Fruit fly (Drosophila melanogaster) whole organism, embryonic: Measurements from ENCODE around the gene Dpm3.

Source experiments
- Atf3 ChIP-seq: fragments of 200-800 bp; sonication (Bioruptor generic); optimal IDR thresholded peaks from 3 replicates; lab custom pipeline; 2016; ENCODE audit warnings: missing biosample characterization, missing genetic modification characterization
- CG10654 ChIP-seq: fragments of 200-800 bp; sonication (Bioruptor generic); optimal IDR thresholded peaks from 2 replicates; lab custom pipeline; 2016; ENCODE audit warnings: missing biosample characterization, missing genetic modification characterization
- CG12071 ChIP-seq: fragments of 200-800 bp; sonication (Bioruptor generic); optimal IDR thresholded peaks from 3 replicates; lab custom pipeline; 2018; ENCODE audit warnings: missing biosample characterization, mild to moderate bottlenecking, missing genetic modification characterization
- CG14441 ChIP-seq: fragments of 200-800 bp; sonication (Bioruptor generic); IDR thresholded peaks from 2 replicates; pipeline ENCODE4 v1.3.6; 2022; ENCODE audit warnings: missing biosample characterization, missing genetic modification characterization
- CG3407 ChIP-seq: fragments of 200-800 bp; sonication (Bioruptor generic); optimal IDR thresholded peaks from 2 replicates; lab custom pipeline; 2018; ENCODE audit warnings: missing biosample characterization, mild to moderate bottlenecking, missing genetic modification characterization
- CG3995 ChIP-seq: fragments of 200-800 bp; sonication (Bioruptor generic); optimal IDR thresholded peaks from 3 replicates; lab custom pipeline; 2016; ENCODE audit warnings: missing biosample characterization, missing genetic modification characterization
- CG4617 ChIP-seq: fragments of 200-800 bp; sonication (Bioruptor generic); optimal IDR thresholded peaks from 3 replicates; lab custom pipeline; 2016; ENCODE audit warnings: missing biosample characterization, missing genetic modification characterization, borderline replicate concordance
- CG6654 ChIP-seq: fragments of 200-800 bp; sonication (Bioruptor generic); optimal IDR thresholded peaks from 2 replicates; lab custom pipeline; 2017; ENCODE audit warnings: missing biosample characterization, mild to moderate bottlenecking, missing genetic modification characterization
- CG8290 ChIP-seq, 3 experiments: fragments of 200-800 bp; sonication (Bioruptor generic); optimal IDR thresholded peaks; 2 replicates each; lab custom pipeline; 2016 to 2019; ENCODE audit warnings: missing biosample characterization in 3 of 3, missing genetic modification characterization in 3 of 3, mild to moderate bottlenecking in 2 of 3, moderate library complexity in 1 of 3
- Camta ChIP-seq: fragments of 200-800 bp; sonication (Bioruptor generic); optimal IDR thresholded peaks from 2 replicates; lab custom pipeline; 2016; ENCODE audit warnings: missing biosample characterization, missing genetic modification characterization
- Dip2 ChIP-seq: fragments of 200-800 bp; sonication (Bioruptor generic); IDR thresholded peaks from 2 replicates; pipeline ENCODE4 v1.3.6; 2022; ENCODE audit warnings: missing biosample characterization, missing genetic modification characterization
- Dref ChIP-seq: fragments of 200-800 bp; sonication (Bioruptor generic); IDR thresholded peaks from 2 replicates; pipeline ENCODE4 v1.3.6; 2022; ENCODE audit warnings: missing biosample characterization, missing genetic modification characterization
- Ets65A ChIP-seq: fragments of 200-800 bp; sonication (Bioruptor generic); peaks from one replicate; lab custom pipeline; 2016; ENCODE audit warnings: missing biosample characterization, missing genetic modification characterization
- HmgD ChIP-seq: fragments of 200-800 bp; sonication (Bioruptor generic); optimal IDR thresholded peaks from 3 replicates; lab custom pipeline; 2016; ENCODE audit warnings: missing biosample characterization, missing genetic modification characterization
- Hr3 ChIP-seq: fragments of 200-800 bp; sonication (Bioruptor generic); optimal IDR thresholded peaks from 3 replicates; lab custom pipeline; 2016; ENCODE audit warnings: missing biosample characterization, missing genetic modification characterization
- Meics ChIP-seq: fragments of 200-800 bp; sonication (Bioruptor generic); optimal IDR thresholded peaks from 2 replicates; lab custom pipeline; 2017; ENCODE audit warnings: missing biosample characterization, mild to moderate bottlenecking, missing genetic modification characterization
- Myb ChIP-seq: fragments of 200-800 bp; sonication (Bioruptor generic); optimal IDR thresholded peaks from 2 replicates; lab custom pipeline; 2016; ENCODE audit warnings: missing biosample characterization, missing genetic modification characterization
- Nf-YC ChIP-seq: fragments of 200-800 bp; optimal IDR thresholded peaks from 3 replicates; lab custom pipeline; 2019; ENCODE audit warnings: missing biosample characterization, mild to moderate bottlenecking, missing genetic modification characterization, moderate library complexity
- PHDP ChIP-seq: fragments of 200-800 bp; sonication (Bioruptor generic); optimal IDR thresholded peaks from 3 replicates; lab custom pipeline; 2018; ENCODE audit warnings: missing biosample characterization, mild to moderate bottlenecking, missing genetic modification characterization, moderate library complexity
- Poxn ChIP-seq: fragments of 200-800 bp; sonication (Bioruptor generic); IDR thresholded peaks from 2 replicates; pipeline ENCODE4 v1.3.6; 2022; ENCODE audit warnings: missing biosample characterization, missing genetic modification characterization
- Ptx1 ChIP-seq: fragments of 200-800 bp; sonication (Bioruptor generic); IDR thresholded peaks from 2 replicates; pipeline ENCODE4 v1.3.6; 2022; ENCODE audit warnings: missing biosample characterization, missing genetic modification characterization
- Rx ChIP-seq: fragments of 200-800 bp; sonication (Bioruptor generic); IDR thresholded peaks from 2 replicates; pipeline ENCODE4 v1.3.6; 2022; ENCODE audit warnings: missing biosample characterization, missing genetic modification characterization
- Ssrp ChIP-seq: fragments of 200-800 bp; sonication (Bioruptor generic); optimal IDR thresholded peaks from 2 replicates; lab custom pipeline; 2018; ENCODE audit warnings: missing biosample characterization, mild to moderate bottlenecking, missing genetic modification characterization, moderate library complexity
- Xrp1 ChIP-seq: fragments of 200-800 bp; sonication (Bioruptor generic); IDR thresholded peaks from 2 replicates; pipeline ENCODE4 v1.3.6; 2022; ENCODE audit warnings: missing biosample characterization, missing genetic modification characterization
- btn ChIP-seq: fragments of 200-800 bp; sonication (Bioruptor generic); optimal IDR thresholded peaks from 2 replicates; lab custom pipeline; 2016; ENCODE audit warnings: missing biosample characterization, missing genetic modification characterization
- cad ChIP-seq: fragments of >200 bp; optimal IDR thresholded peaks from 2 replicates; lab custom pipeline; 2017; ENCODE audit warnings: missing biosample characterization, missing genetic modification characterization
- dati ChIP-seq: fragments of 200-800 bp; sonication (Bioruptor generic); IDR thresholded peaks from 2 replicates; pipeline ENCODE4 v1.3.6; 2022; ENCODE audit warnings: missing biosample characterization, missing genetic modification characterization
- eyg ChIP-seq: fragments of 200-800 bp; sonication (Bioruptor generic); optimal IDR thresholded peaks from 3 replicates; lab custom pipeline; 2016; ENCODE audit warnings: missing biosample characterization, missing genetic modification characterization
- fru ChIP-seq: fragments of >200 bp; optimal IDR thresholded peaks from 2 replicates; lab custom pipeline; 2017
- kay ChIP-seq: fragments of 200-800 bp; sonication (Bioruptor generic); optimal IDR thresholded peaks from 2 replicates; lab custom pipeline; 2016; ENCODE audit warnings: missing biosample characterization, missing genetic modification characterization
- luna ChIP-seq: fragments of 200-800 bp; sonication (Bioruptor generic); optimal IDR thresholded peaks from 2 replicates; lab custom pipeline; 2016; ENCODE audit warnings: missing biosample characterization, missing genetic modification characterization
- pan ChIP-seq, 4 experiments: fragments of >200 bp in 3 of 4; fragments of 200-800 bp in 1 of 4; sonication (Bioruptor generic) in 1 of 4; optimal IDR thresholded peaks in 3 of 4; IDR thresholded peaks in 1 of 4; 2 replicates each; pipeline versions ENCODE4 v1.3.6 to Lab custom; 2017 to 2022; ENCODE audit warnings: missing biosample characterization in 2 of 4, missing genetic modification characterization in 2 of 4, mixed read lengths in 1 of 4
- peb ChIP-seq: fragments of 200-800 bp; sonication (Bioruptor generic); IDR thresholded peaks from 2 replicates; pipeline ENCODE4 v1.3.6; 2022; ENCODE audit warnings: missing biosample characterization, missing genetic modification characterization
- pnt ChIP-seq: fragments of 200-800 bp; sonication (Bioruptor generic); optimal IDR thresholded peaks from 3 replicates; lab custom pipeline; 2016; ENCODE audit warnings: missing biosample characterization, missing genetic modification characterization
- sisA ChIP-seq: fragments of 200-800 bp; sonication (Bioruptor generic); IDR thresholded peaks from 2 replicates; pipeline ENCODE4 v1.3.6; 2022; ENCODE audit warnings: missing biosample characterization, missing genetic modification characterization
- tll ChIP-seq, 2 experiments: fragments of 200-800 bp in 1 of 2; fragments of >200 bp in 1 of 2; sonication (Bioruptor generic) in 1 of 2; optimal IDR thresholded peaks; 2 replicates each; lab custom pipeline; 2017 to 2019; ENCODE audit warnings: missing biosample characterization in 2 of 2, missing genetic modification characterization in 2 of 2, mild to moderate bottlenecking in 1 of 2, moderate library complexity in 1 of 2
- vvl ChIP-seq: fragments of 200-800 bp; sonication (Bioruptor generic); IDR thresholded peaks from 2 replicates; pipeline ENCODE4 v1.3.6; 2022; ENCODE audit warnings: missing biosample characterization, missing genetic modification characterization

The Dpm3 gene

DNA sequence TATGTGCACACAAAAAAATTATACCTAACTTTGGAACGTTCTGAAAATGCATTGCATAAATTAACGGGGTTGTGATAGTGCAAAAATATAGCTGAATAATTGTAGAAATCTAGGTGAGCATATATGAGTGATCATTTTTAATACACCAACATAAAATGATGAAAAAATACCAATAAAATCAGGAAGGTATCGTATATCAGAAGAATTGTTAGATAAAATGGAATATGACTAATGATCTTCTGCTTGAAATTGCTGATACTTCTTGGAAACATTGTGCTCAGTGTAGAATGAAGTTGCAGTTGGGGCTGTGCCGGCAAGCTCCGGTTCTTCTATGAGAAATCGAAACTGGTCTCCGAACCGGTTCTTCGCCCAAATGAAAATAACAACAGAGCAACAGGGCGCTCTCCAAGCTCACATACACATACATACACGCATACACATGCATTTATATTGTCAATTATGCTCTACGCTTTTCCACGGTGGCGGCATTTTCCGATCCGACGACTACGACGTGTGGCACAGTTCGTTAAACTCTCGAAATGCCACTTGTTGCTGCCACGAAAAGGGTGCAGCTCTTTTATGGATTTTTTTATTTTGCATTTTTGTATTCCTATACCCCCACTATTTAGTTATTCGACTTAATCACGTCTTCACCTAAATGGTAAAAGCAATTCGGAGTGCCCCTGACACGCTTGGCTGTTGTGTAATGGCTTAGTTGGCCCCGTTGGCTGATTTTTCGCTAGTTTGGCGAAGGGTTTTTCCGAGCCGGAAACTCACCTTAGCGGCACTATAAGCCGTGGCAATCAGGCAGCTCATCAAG lies 1.7 kb downstream of the Dpm3 start (continued):
- TF ChIP-seq peb (GFP tag; lab: Robert Waterston, UW) (peak; percentile 68; the same call in 1 of the 2 replicates), CG4617 (GFP tag; lab: Kevin White, UChicago) (peak; percentile 75), Myb (GFP tag; lab: Kevin White, UChicago) (peak; percentile 76), vvl (GFP tag; lab: Robert Waterston, UW) (peak; percentile 89), Rx (GFP tag; lab: Robert Waterston, UW) (peak; percentile 81), fru (lab: Kevin White, UChicago) (no peak), Atf3 (peak; percentile 87), cad (GFP tag; lab: Kevin White, UChicago) (no peak), kay (GFP tag; lab: Kevin White, UChicago) (peak; percentile 69), dati (0 out of 2 replicates have a peak, but pooled peaks have one; percentile 23), CG14441 (GFP tag; lab: Robert Waterston, UW) (peak; percentile 84), sisA (peak; percentile 81), btn (GFP tag; lab: Kevin White, UChicago) (peak; percentile 70), Nf-YC (peak; percentile 74), Hr3 (GFP tag; lab: Kevin White, UChicago) (peak; percentile 88), Ssrp (peak; percentile 92), luna (GFP tag; lab: Kevin White, UChicago) (peak; percentile 73), CG8290 (GFP tag; optimal IDR thresholded peaks at IDR 0.05; lab: Kevin White, UChicago) (peak; percentile 88), CG8290 (tag; optimal IDR thresholded peaks at IDR 0.05; lab: Kevin White, UChicago) (peak; percentile 58 to 77), HmgD (GFP tag; lab: Kevin White, UChicago) (no peak), Poxn (peak; percentile 39; the same call in 1 of the 2 replicates), CG6654 (GFP tag; lab: Kevin White, UChicago) (peak; percentile 70), CG3995 (GFP tag; lab: Kevin White, UChicago) (peak; percentile 28), Meics (GFP tag; lab: Kevin White, UChicago) (peak; percentile 88), CG3407 (GFP tag; lab: Kevin White, UChicago) (peak; percentile 75), CG10654 (GFP tag; lab: Kevin White, UChicago) (peak; percentile 85), Ptx1 (GFP tag; lab: Robert Waterston, UW) (peak; percentile 90), eyg (GFP tag; lab: Kevin White, UChicago) (peak; percentile 76), Dip2 (GFP tag; lab: Robert Waterston, UW) (no peak), Camta (GFP tag; lab: Kevin White, UChicago) (peak; percentile 89), PHDP (tag; lab: Kevin White, UChicago) (peak; percentile 91), Xrp1 (GFP tag; lab: Robert Waterston, UW) (peak; percentile 88), CG12071 (GFP tag; lab: Kevin White, UChicago) (peak; percentile 75), tll (GFP tag; optimal IDR thresholded peaks at IDR 0.05; lab: Kevin White, UChicago) (no peak)

DNA sequence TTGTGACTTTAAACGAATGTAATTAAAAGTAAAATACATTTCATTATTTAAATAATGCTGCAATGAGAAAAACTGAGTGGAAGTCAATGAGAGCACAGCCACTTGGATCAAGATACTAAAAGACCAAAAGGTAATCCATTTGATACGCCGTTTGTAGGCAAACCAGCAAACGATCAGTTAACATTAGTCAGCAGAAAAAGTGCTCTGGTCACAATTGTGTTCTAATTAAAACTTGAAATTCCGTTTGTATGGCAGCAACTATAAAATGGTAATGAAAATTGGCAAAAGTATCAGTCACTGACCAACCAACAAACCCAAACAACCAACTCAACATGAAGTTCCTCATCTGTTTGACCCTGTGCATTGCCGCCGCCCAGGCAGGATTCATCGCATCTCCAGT lies 5.3 kb downstream of the Dpm3 start, which contains the start of gene CG14377:
TSS of gene CG14377 (plus strand) at position 301 of the 400 bp plus-strand sequence.
- TF ChIP-seq Dref (GFP tag; lab: Robert Waterston, UW) (0 out of 2 replicates have a peak, but pooled peaks have one; percentile 19), pnt (GFP tag; lab: Kevin White, UChicago) (no peak)
- TF ChIP-seq, all 482 proteins: peak for 1

DNA sequence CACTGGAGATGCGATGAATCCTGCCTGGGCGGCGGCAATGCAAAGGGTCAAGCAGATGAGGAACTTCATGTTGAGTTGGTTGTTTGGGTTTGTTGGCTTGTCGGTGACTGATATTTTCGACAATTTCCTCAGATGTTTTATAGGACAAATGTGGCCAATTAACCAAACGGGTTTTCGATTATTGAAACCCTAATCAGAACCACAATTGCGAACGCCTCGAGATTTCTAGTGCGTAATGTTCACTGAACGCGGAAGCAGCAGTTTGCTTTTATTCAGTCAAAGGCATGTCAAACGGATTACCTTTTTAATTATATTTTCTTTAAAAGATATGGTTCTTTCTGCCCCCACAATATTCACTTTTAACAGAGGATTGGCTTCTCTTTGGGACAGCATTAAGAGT lies 5.8 kb downstream of the Dpm3 start, which contains the start of gene CG14374:
TSS of gene CG14374 (minus strand) at position 101 of the 400 bp plus-strand sequence.
- TF ChIP-seq Ets65A (GFP tag; lab: Kevin White, UChicago) (peak; percentile 81), pan (optimal IDR thresholded peaks at IDR 0.05; lab: Kevin White, UChicago) (no peak), pan (GFP tag; optimal IDR thresholded peaks at IDR 0.05 in 1 of 2, IDR thresholded peaks at IDR 0.05 in 1 of 2) (no peak)
